Comparison of ENCODE assay signal across 3 fruit fly cellular contexts in the genomic region with DNA sequence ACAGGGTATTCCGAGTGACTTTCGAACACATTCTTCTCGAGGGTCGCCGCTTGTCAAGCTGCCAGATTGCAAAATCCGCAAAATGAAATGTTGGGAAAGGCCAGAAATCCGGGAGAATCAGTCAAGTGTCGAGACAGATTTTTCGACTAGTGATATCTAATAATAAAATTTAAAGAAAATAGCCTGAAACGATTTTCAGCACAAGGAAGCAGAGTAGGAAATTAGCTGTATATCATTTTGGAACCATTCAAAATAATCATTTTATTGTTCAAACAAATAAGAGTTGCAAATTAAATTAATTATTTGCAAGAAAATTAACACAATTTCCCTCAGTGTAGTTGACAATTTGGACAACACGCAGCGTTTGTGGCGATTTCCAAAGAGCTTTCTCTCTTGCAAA.
TF ChIP-seq lines count a peak whose summit lies in the region.

No protein-coding gene starts in this region.

- TF ChIP-seq CTCF in whole organism, embryonic (GFP tag; optimal IDR thresholded peaks at IDR 0.05; lab: Kevin White, UChicago) = no peak

TF ChIP-seq in whole organism, embryonic, 481 proteins besides CTCF, POLR2A, EP300 and RAD21 (continues in another document):
- TF ChIP-seq sc (optimal IDR thresholded peaks at IDR 0.05; lab: Kevin White, UChicago) = no peak
- no peak for TF ChIP-seq sc (GFP tag; optimal IDR thresholded peaks at IDR 0.05; lab: Kevin White, UChicago)
- no peak for TF ChIP-seq insv (GFP tag; optimal IDR thresholded peaks at IDR 0.05; lab: Kevin White, UChicago)
- TF ChIP-seq D19B (GFP tag; optimal IDR thresholded peaks at IDR 0.05; lab: Kevin White, UChicago) = peak; percentile 40
- no peak for TF ChIP-seq HLHmδ (GFP tag; optimal IDR thresholded peaks at IDR 0.05; lab: Kevin White, UChicago)
- TF ChIP-seq CG14860 (GFP tag; IDR thresholded peaks at IDR 0.05; lab: Robert Waterston, UW; ENCODE audit: partially characterized antibody) = no peak
- TF ChIP-seq CG10654 (GFP tag; optimal IDR thresholded peaks at IDR 0.05; lab: Kevin White, UChicago) = no peak
- TF ChIP-seq pan (optimal IDR thresholded peaks at IDR 0.05; lab: Kevin White, UChicago) = no peak
- peak in 1 of 2 experiments; percentile 30 for TF ChIP-seq pan (GFP tag; optimal IDR thresholded peaks at IDR 0.05 in 1 of 2, IDR thresholded peaks at IDR 0.05 in 1 of 2)
- 0 out of 2 replicates have a peak, but pooled peaks have one; percentile 35 for TF ChIP-seq Rfx (GFP tag; IDR thresholded peaks at IDR 0.05; lab: Robert Waterston, UW)
- peak; percentile 43 for TF ChIP-seq sd (tag; optimal IDR thresholded peaks at IDR 0.05; lab: Kevin White, UChicago)
- TF ChIP-seq Ets65A (GFP tag; lab: Kevin White, UChicago) = peak; percentile 2
- 0 out of 2 replicates have a peak, but pooled peaks have one; percentile 15 for TF ChIP-seq slbo (GFP tag; IDR thresholded peaks at IDR 0.05; lab: Robert Waterston, UW)
- TF ChIP-seq CG33557 (GFP tag; optimal IDR thresholded peaks at IDR 0.05; lab: Kevin White, UChicago) = no peak
- peak; percentile 37 for TF ChIP-seq CG6254 (GFP tag; optimal IDR thresholded peaks at IDR 0.05; lab: Kevin White, UChicago)
- 0 out of 3 replicates have a peak, but pooled peaks have one; percentile 18 for TF ChIP-seq ase (GFP tag; IDR thresholded peaks at IDR 0.05; lab: Robert Waterston, UW)
- TF ChIP-seq H2.0 (GFP tag; IDR thresholded peaks at IDR 0.05; lab: Robert Waterston, UW) = no peak
- TF ChIP-seq CG4328 (GFP tag; optimal IDR thresholded peaks at IDR 0.05; lab: Kevin White, UChicago) = peak; percentile 15
- TF ChIP-seq rib (GFP tag; IDR thresholded peaks at IDR 0.05; lab: Robert Waterston, UW) = 0 out of 2 replicates have a peak, but pooled peaks have one; percentile 45
- peak; percentile 24 for TF ChIP-seq CG2678 (tag; optimal IDR thresholded peaks at IDR 0.05; lab: Kevin White, UChicago)
- peak; percentile 75 for TF ChIP-seq Med (GFP tag; lab: Kevin White, UChicago)
- peak; percentile 8 for TF ChIP-seq Fer1 (GFP tag; optimal IDR thresholded peaks at IDR 0.05; lab: Kevin White, UChicago)
- TF ChIP-seq CG3281 (GFP tag; optimal IDR thresholded peaks at IDR 0.05; lab: Kevin White, UChicago) = peak; percentile 48
- peak; percentile 53 for TF ChIP-seq CG18599 (GFP tag; optimal IDR thresholded peaks at IDR 0.05; lab: Kevin White, UChicago)
- TF ChIP-seq gem (tag; optimal IDR thresholded peaks at IDR 0.05; lab: Kevin White, UChicago) = peak; percentile 16
- TF ChIP-seq CG9727 (GFP tag; optimal IDR thresholded peaks at IDR 0.05; lab: Kevin White, UChicago) = peak; percentile 31
- no peak for TF ChIP-seq crol (GFP tag; IDR thresholded peaks at IDR 0.05; lab: Robert Waterston, UW)
- TF ChIP-seq Meics (GFP tag; optimal IDR thresholded peaks at IDR 0.05; lab: Kevin White, UChicago) = peak; percentile 26

TF ChIP-seq in whole organism, prepupa, 60 proteins besides CTCF, POLR2A, EP300 and RAD21:
- TF ChIP-seq Gug (GFP tag; IDR thresholded peaks at IDR 0.05; lab: Robert Waterston, UW) (no peak), eg (GFP tag; IDR thresholded peaks at IDR 0.05; lab: Robert Waterston, UW) (peak; percentile 23; the same call in 1 of the 3 replicates), CG15336 (GFP tag; IDR thresholded peaks at IDR 0.05; lab: Robert Waterston, UW) (peak; percentile 43; the same call in 1 of the 2 replicates), CG6276 (GFP tag; optimal IDR thresholded peaks at IDR 0.05; lab: Kevin White, UChicago) (peak; percentile 23), CG8119 (GFP tag; IDR thresholded peaks at IDR 0.05; lab: Robert Waterston, UW) (peak; percentile 58; the same call in 2 of the 3 replicates), CG32006 (GFP tag; optimal IDR thresholded peaks at IDR 0.05; lab: Kevin White, UChicago) (peak; percentile 16), topi (GFP tag; optimal IDR thresholded peaks at IDR 0.05; lab: Kevin White, UChicago) (no peak)

TF ChIP-seq in whole organism, pupa, 21 proteins besides CTCF, POLR2A, EP300 and RAD21:
- TF ChIP-seq CG32121 (GFP tag; IDR thresholded peaks at IDR 0.05; lab: Robert Waterston, UW) (peak; percentile 44), CG8301 (tag; optimal IDR thresholded peaks at IDR 0.05; lab: Kevin White, UChicago) (peak; percentile 14), Ets98B (GFP tag; IDR thresholded peaks at IDR 0.05; lab: Robert Waterston, UW) (no peak)
